Worm (Caenorhabditis elegans): ENCODE data around the gene chil-14.

The chil-14 gene

ce11 chrV:1486031-1486430, 31.2 kb downstream of the chil-14 start:
- TF ChIP-seq tag-97 (GFP tag; IDR thresholded peaks at IDR 0.05) (no peak), F44E2.7 (GFP tag; IDR thresholded peaks at IDR 0.05) (no peak), pha-4 (GFP tag; IDR thresholded peaks at IDR 0.05) (no peak), pha-4 (tag; optimal IDR thresholded peaks at IDR 0.05) (no peak), F10B5.3 (tag; optimal IDR thresholded peaks at IDR 0.05) (no peak), aha-1 (tag) (no peak), T26A8.4 (GFP tag; IDR thresholded peaks at IDR 0.05) (no peak), duxl-1 (tag; optimal IDR thresholded peaks at IDR 0.05; ENCODE audit: poor library complexity) (no peak), unc-130 (GFP tag; optimal IDR thresholded peaks at IDR 0.05) (no peak), dmd-8 (GFP tag; IDR thresholded peaks at IDR 0.05) (no peak), fkh-10 (GFP tag; optimal IDR thresholded peaks at IDR 0.05) (peak; percentile 73), ces-1 (GFP tag; optimal IDR thresholded peaks at IDR 0.05) (peak; percentile 52)

- TF ChIP-seq zag-1 (tag; optimal IDR thresholded peaks at IDR 0.05) (no peak), unc-39 (tag; optimal IDR thresholded peaks at IDR 0.05) (no peak), zip-2 (tag; optimal IDR thresholded peaks at IDR 0.05) (no peak), aly-2 (tag; optimal IDR thresholded peaks at IDR 0.05) (no peak), nhr-11 (tag; optimal IDR thresholded peaks at IDR 0.05) (no peak), nhr-77 (tag; optimal IDR thresholded peaks at IDR 0.05) (no peak), zfp-3 (GFP tag; conservative IDR thresholded peaks at IDR 0.05) (no peak), lir-3 (tag; optimal IDR thresholded peaks at IDR 0.05) (no peak), arid-1 (GFP tag; conservative IDR thresholded peaks at IDR 0.05) (no peak), mes-2 (tag; optimal IDR thresholded peaks at IDR 0.05; ENCODE audit: poor library complexity, severe bottlenecking) (no peak), ZK337.2 (GFP tag; IDR thresholded peaks at IDR 0.05) (no peak), attf-4 (tag; optimal IDR thresholded peaks at IDR 0.05) (no peak), mxl-3 (GFP tag; optimal IDR thresholded peaks at IDR 0.05) (no peak), nhr-76 (tag; optimal IDR thresholded peaks at IDR 0.05) (no peak), unc-130 (GFP tag; optimal IDR thresholded peaks at IDR 0.05) (no peak), lin-29 (GFP tag; IDR thresholded peaks at IDR 0.05) (no peak), snpc-1.2 (GFP tag; IDR thresholded peaks at IDR 0.05) (no peak)
Measured at ce11 chrV:1487262-1487661, 32.4 kb downstream of the chil-14 start.

ce11 chrV:1488642-1489041, 33.8 kb downstream of the chil-14 start:
- TF ChIP-seq nhr-11 (tag; optimal IDR thresholded peaks at IDR 0.05) (peak; percentile 16), ceh-62 (tag; optimal IDR thresholded peaks at IDR 0.05) (no peak)

- TF ChIP-seq ceh-44 (GFP tag; IDR thresholded peaks at IDR 0.05) (no peak), T26A8.4 (GFP tag; IDR thresholded peaks at IDR 0.05) (no peak), lin-29 (GFP tag; IDR thresholded peaks at IDR 0.05) (no peak), egl-43 (GFP tag; IDR thresholded peaks at IDR 0.05) (no peak), lin-1 (GFP tag; IDR thresholded peaks at IDR 0.05) (no peak), unc-39 (tag; optimal IDR thresholded peaks at IDR 0.05) (no peak), hif-1 (tag; optimal IDR thresholded peaks at IDR 0.05) (no peak), mdl-1 (tag; optimal IDR thresholded peaks at IDR 0.05) (no peak), daf-12 (tag; optimal IDR thresholded peaks at IDR 0.05) (no peak), ZK337.2 (GFP tag; IDR thresholded peaks at IDR 0.05) (no peak), ztf-7 (tag; optimal IDR thresholded peaks at IDR 0.05) (no peak), nhr-237 (tag; optimal IDR thresholded peaks at IDR 0.05) (no peak)
Measured at ce11 chrV:1491510-1491909, 36.6 kb downstream of the chil-14 start, which contains the start of gene C38C3.6. Gene C38C3.6 (minus strand): TSS chrV:1491610.
